Fruit fly (Drosophila melanogaster) whole organism, prepupa: ENCODE data around the gene Sfxn1-3.

Source experiments
- CG10631 ChIP-seq: fragments of 200-800 bp; sonication (Bioruptor generic); optimal IDR thresholded peaks from 2 replicates; lab custom pipeline; 2016; ENCODE audit warnings: missing biosample characterization, missing genetic modification characterization
- CG10669 ChIP-seq: fragments of 200-800 bp; sonication (Bioruptor generic); optimal IDR thresholded peaks from 3 replicates; lab custom pipeline; 2018; ENCODE audit warnings: missing biosample characterization, mild to moderate bottlenecking, missing genetic modification characterization, moderate library complexity
- CG11902 ChIP-seq: fragments of 200-800 bp; sonication (Bioruptor generic); optimal IDR thresholded peaks from 3 replicates; lab custom pipeline; 2016; ENCODE audit warnings: missing biosample characterization, missing genetic modification characterization
- CG15336 ChIP-seq: fragments of 200-800 bp; sonication (Bioruptor generic); IDR thresholded peaks from 2 replicates; pipeline ENCODE4 v1.3.6; 2022; ENCODE audit warnings: missing biosample characterization, missing genetic modification characterization
- CG16779 ChIP-seq: fragments of 200-800 bp; sonication (Bioruptor generic); optimal IDR thresholded peaks from 3 replicates; lab custom pipeline; 2017; ENCODE audit warnings: missing biosample characterization, mild to moderate bottlenecking, missing genetic modification characterization
- CG31627 ChIP-seq: fragments of 200-800 bp; sonication (Bioruptor generic); optimal IDR thresholded peaks from 3 replicates; lab custom pipeline; 2016; ENCODE audit warnings: missing biosample characterization, missing genetic modification characterization
- CG3919 ChIP-seq: fragments of 200-800 bp; sonication (Bioruptor generic); optimal IDR thresholded peaks from 3 replicates; lab custom pipeline; 2016; ENCODE audit warnings: missing biosample characterization, missing genetic modification characterization
- CG6792 ChIP-seq: fragments of 200-800 bp; sonication (Bioruptor generic); optimal IDR thresholded peaks from 3 replicates; lab custom pipeline; 2016; ENCODE audit warnings: missing biosample characterization, missing genetic modification characterization
- CG6808 ChIP-seq: fragments of 200-800 bp; sonication (Bioruptor generic); optimal IDR thresholded peaks from 3 replicates; lab custom pipeline; 2017; ENCODE audit warnings: missing biosample characterization, missing genetic modification characterization, mild to moderate bottlenecking, moderate library complexity, missing genetic modification reagents
- CG6854 ChIP-seq: fragments of 200-800 bp; sonication (Bioruptor generic); optimal IDR thresholded peaks from 2 replicates; lab custom pipeline; 2017; ENCODE audit warnings: missing biosample characterization, mild to moderate bottlenecking, missing genetic modification characterization
- CG7368 ChIP-seq: fragments of 200-800 bp; sonication (Bioruptor generic); optimal IDR thresholded peaks from 3 replicates; lab custom pipeline; 2016; ENCODE audit warnings: missing biosample characterization, missing genetic modification characterization
- CG8119 ChIP-seq: fragments of 200-800 bp; sonication (Bioruptor generic); IDR thresholded peaks from 3 replicates; pipeline ENCODE4 v1.3.6; 2022; ENCODE audit warnings: missing biosample characterization, missing genetic modification characterization
- Eip75B ChIP-seq: fragments of 200-800 bp; sonication (Bioruptor generic); optimal IDR thresholded peaks from 3 replicates; lab custom pipeline; 2016; ENCODE audit warnings: missing biosample characterization, missing genetic modification characterization
- Eip78C ChIP-seq: fragments of 200-800 bp; sonication (Bioruptor generic); peaks from one replicate; lab custom pipeline; 2016; ENCODE audit warnings: missing biosample characterization, missing genetic modification characterization
- Ets96B ChIP-seq: fragments of 200-800 bp; optimal IDR thresholded peaks from 2 replicates; lab custom pipeline; 2019; ENCODE audit warnings: missing biosample characterization, mild to moderate bottlenecking, missing genetic modification characterization, moderate library complexity
- Hr39 ChIP-seq: fragments of 200-800 bp; sonication (Bioruptor generic); optimal IDR thresholded peaks from 2 replicates; lab custom pipeline; 2016; ENCODE audit warnings: missing biosample characterization, missing genetic modification characterization
- Met ChIP-seq: fragments of 200-800 bp; sonication (Bioruptor generic); optimal IDR thresholded peaks from 3 replicates; lab custom pipeline; 2016; ENCODE audit warnings: missing biosample characterization, missing genetic modification characterization
- OdsH ChIP-seq: fragments of 200-800 bp; sonication (Bioruptor generic); optimal IDR thresholded peaks from 3 replicates; lab custom pipeline; 2016; ENCODE audit warnings: missing biosample characterization, missing genetic modification characterization
- Smox ChIP-seq: fragments of 200-800 bp; sonication (Bioruptor generic); optimal IDR thresholded peaks from 3 replicates; lab custom pipeline; 2016; ENCODE audit warnings: missing biosample characterization, missing genetic modification characterization
- Sox15 ChIP-seq: fragments of 200-800 bp; sonication (Bioruptor generic); optimal IDR thresholded peaks from 3 replicates; lab custom pipeline; 2016; ENCODE audit warnings: missing biosample characterization, missing genetic modification characterization
- acj6 ChIP-seq: fragments of 200-800 bp; sonication (Bioruptor generic); optimal IDR thresholded peaks from 3 replicates; lab custom pipeline; 2016; ENCODE audit warnings: missing biosample characterization, missing genetic modification characterization
- dac ChIP-seq: fragments of 200-800 bp; sonication (Bioruptor generic); optimal IDR thresholded peaks from 2 replicates; lab custom pipeline; 2017; ENCODE audit warnings: missing biosample characterization, mild to moderate bottlenecking, missing genetic modification characterization
- dsx ChIP-seq: fragments of 200-800 bp; optimal IDR thresholded peaks from 3 replicates; lab custom pipeline; 2019; ENCODE audit warnings: missing biosample characterization, mild to moderate bottlenecking, missing genetic modification characterization, moderate library complexity; ENCODE audit not compliant: poor library complexity, severe bottlenecking
- eg ChIP-seq: fragments of 200-800 bp; sonication (Bioruptor generic); IDR thresholded peaks from 3 replicates; pipeline ENCODE4 v1.3.6; 2022; ENCODE audit warnings: missing biosample characterization, missing genetic modification characterization
- esn ChIP-seq: fragments of 200-800 bp; sonication (Bioruptor generic); optimal IDR thresholded peaks from 2 replicates; lab custom pipeline; 2016; ENCODE audit warnings: missing biosample characterization, mild to moderate bottlenecking, missing genetic modification characterization, moderate library complexity
- fd59A ChIP-seq: fragments of 200-800 bp; sonication (Bioruptor generic); optimal IDR thresholded peaks from 2 replicates; lab custom pipeline; 2017; ENCODE audit warnings: missing biosample characterization, mild to moderate bottlenecking, missing genetic modification characterization, missing genetic modification reagents
- fkh ChIP-seq: fragments of 200-800 bp; sonication (Bioruptor generic); optimal IDR thresholded peaks from 3 replicates; lab custom pipeline; 2017; ENCODE audit warnings: missing biosample characterization, mild to moderate bottlenecking, missing genetic modification characterization, moderate library complexity
- lz ChIP-seq: fragments of 200-800 bp; sonication (Bioruptor generic); optimal IDR thresholded peaks from 3 replicates; lab custom pipeline; 2016; ENCODE audit warnings: missing biosample characterization, missing genetic modification characterization
- net ChIP-seq: fragments of 200-800 bp; sonication (Bioruptor generic); optimal IDR thresholded peaks from 3 replicates; lab custom pipeline; 2016; ENCODE audit warnings: missing biosample characterization, missing genetic modification characterization
- salr ChIP-seq, 2 experiments: fragments of 200-800 bp; sonication (Bioruptor generic); optimal IDR thresholded peaks; 3 replicates each; lab custom pipeline; 2016 to 2018; ENCODE audit warnings: missing biosample characterization in 2 of 2, missing genetic modification characterization in 2 of 2, mild to moderate bottlenecking in 1 of 2
- spab ChIP-seq: fragments of 200-800 bp; sonication (Bioruptor generic); optimal IDR thresholded peaks from 2 replicates; lab custom pipeline; 2017; ENCODE audit warnings: missing biosample characterization, mild to moderate bottlenecking, missing genetic modification characterization, missing genetic modification reagents
- ss ChIP-seq, 2 experiments: fragments of 200-800 bp; sonication (Bioruptor generic); optimal IDR thresholded peaks; 2 replicates in 1 of 2; 3 replicates in 1 of 2; lab custom pipeline; 2017 to 2018; ENCODE audit warnings: mild to moderate bottlenecking in 2 of 2, missing biosample characterization in 2 of 2, missing genetic modification characterization in 2 of 2, moderate library complexity in 1 of 2
- svp ChIP-seq: fragments of 200-800 bp; sonication (Bioruptor generic); peaks from one replicate; lab custom pipeline; 2016; ENCODE audit warnings: missing biosample characterization, missing genetic modification characterization
- vri ChIP-seq: fragments of 200-800 bp; sonication (Bioruptor generic); optimal IDR thresholded peaks from 3 replicates; lab custom pipeline; 2016; ENCODE audit warnings: missing biosample characterization, mild to moderate bottlenecking, missing genetic modification characterization

Sfxn1-3 gene

DNA sequence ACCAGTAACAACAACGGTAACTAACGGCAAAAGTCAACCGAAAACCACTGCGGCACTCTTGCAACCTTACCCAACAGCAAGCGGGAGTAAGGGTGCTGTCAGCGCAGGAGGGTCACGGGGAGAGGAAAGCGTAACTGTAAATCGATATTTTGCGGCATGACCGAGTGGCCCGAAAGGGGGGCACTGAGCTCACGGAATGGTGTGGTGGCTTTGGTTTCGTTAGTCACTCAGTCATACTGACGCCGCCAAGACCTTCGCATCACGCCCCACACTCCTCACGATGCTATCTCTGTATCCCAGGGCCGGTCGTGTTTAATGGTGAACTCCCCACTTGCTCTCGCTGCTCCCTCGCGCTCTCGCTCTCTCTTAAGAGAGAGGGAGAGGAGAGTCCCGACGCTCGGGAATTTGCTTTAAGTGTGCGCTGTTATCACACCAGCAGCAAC is 17.7 kb upstream of the Sfxn1-3 start (continued):
- no peak for TF ChIP-seq fd59A
- peak; percentile 89 for TF ChIP-seq svp
- TF ChIP-seq acj6, result no peak
- no peak for TF ChIP-seq CG10669 (GFP tag; lab: Kevin White, UChicago)
- TF ChIP-seq CG16779 (tag; lab: Kevin White, UChicago), result no peak
- no peak for TF ChIP-seq Met
- peak; percentile 33; the same call in 1 of the 3 replicates for TF ChIP-seq CG8119
- TF ChIP-seq CG3919 (GFP tag; lab: Kevin White, UChicago), result peak; percentile 14
- no peak for TF ChIP-seq spab (GFP tag; lab: Kevin White, UChicago)
- peak in 1 of 2 experiments; percentile 24 for TF ChIP-seq ss (GFP tag; optimal IDR thresholded peaks at IDR 0.05; lab: Kevin White, UChicago)
- TF ChIP-seq Eip75B (GFP tag; lab: Kevin White, UChicago), result peak; percentile 45
- TF ChIP-seq Ets96B (tag; lab: Kevin White, UChicago), result no peak
- TF ChIP-seq Eip78C (GFP tag; lab: Kevin White, UChicago), result peak; percentile 73
- no peak for TF ChIP-seq Hr39 (GFP tag; lab: Kevin White, UChicago)
- peak; percentile 21 for TF ChIP-seq esn (GFP tag; lab: Kevin White, UChicago)
- no peak for TF ChIP-seq CG31627 (GFP tag; lab: Kevin White, UChicago)
- TF ChIP-seq CG10631, result no peak
- no peak for TF ChIP-seq dac (GFP tag; lab: Kevin White, UChicago)
- TF ChIP-seq lz (GFP tag; lab: Kevin White, UChicago), result peak; percentile 11

DNA sequence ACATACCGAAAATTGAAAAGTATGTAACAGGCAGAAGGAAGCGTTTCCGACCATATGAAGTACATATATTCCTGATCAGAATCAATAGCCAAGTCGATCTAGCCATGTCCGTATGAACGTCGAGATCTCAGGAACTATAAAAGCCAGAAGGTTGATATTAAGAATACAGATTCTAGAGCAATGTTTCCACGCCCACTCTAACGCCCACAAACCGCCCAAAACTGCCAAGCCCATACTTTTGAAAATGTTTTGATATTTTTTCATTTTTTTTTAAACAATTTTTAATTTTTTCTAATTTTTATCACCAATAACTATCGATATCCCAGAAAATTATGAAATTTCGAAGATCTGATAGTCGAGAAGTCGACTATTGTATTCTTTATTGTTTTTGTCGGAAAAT is 16.4 kb upstream of the Sfxn1-3 start:
- no peak for TF ChIP-seq CG6854 (GFP tag; lab: Kevin White, UChicago)
- TF ChIP-seq Sox15, result no peak
- TF ChIP-seq CG15336 (GFP tag; lab: Robert Waterston, UW), result no peak
- no peak for TF ChIP-seq net
- no peak for TF ChIP-seq CG10669 (GFP tag; lab: Kevin White, UChicago)
- no peak for TF ChIP-seq salr (GFP tag; optimal IDR thresholded peaks at IDR 0.05; lab: Kevin White, UChicago)
- TF ChIP-seq eg (GFP tag; lab: Robert Waterston, UW), result no peak
- no peak for TF ChIP-seq CG11902 (GFP tag; lab: Kevin White, UChicago)
- TF ChIP-seq Ets96B (tag; lab: Kevin White, UChicago), result no peak
- TF ChIP-seq CG6808 (GFP tag; lab: Kevin White, UChicago), result no peak
- TF ChIP-seq esn (GFP tag; lab: Kevin White, UChicago), result no peak
- no peak for TF ChIP-seq CG6792 (GFP tag; lab: Kevin White, UChicago)
- TF ChIP-seq Hr39 (GFP tag; lab: Kevin White, UChicago), result no peak
- no peak for TF ChIP-seq dac (GFP tag; lab: Kevin White, UChicago)
- no peak for TF ChIP-seq dsx (GFP tag; lab: Kevin White, UChicago)

DNA sequence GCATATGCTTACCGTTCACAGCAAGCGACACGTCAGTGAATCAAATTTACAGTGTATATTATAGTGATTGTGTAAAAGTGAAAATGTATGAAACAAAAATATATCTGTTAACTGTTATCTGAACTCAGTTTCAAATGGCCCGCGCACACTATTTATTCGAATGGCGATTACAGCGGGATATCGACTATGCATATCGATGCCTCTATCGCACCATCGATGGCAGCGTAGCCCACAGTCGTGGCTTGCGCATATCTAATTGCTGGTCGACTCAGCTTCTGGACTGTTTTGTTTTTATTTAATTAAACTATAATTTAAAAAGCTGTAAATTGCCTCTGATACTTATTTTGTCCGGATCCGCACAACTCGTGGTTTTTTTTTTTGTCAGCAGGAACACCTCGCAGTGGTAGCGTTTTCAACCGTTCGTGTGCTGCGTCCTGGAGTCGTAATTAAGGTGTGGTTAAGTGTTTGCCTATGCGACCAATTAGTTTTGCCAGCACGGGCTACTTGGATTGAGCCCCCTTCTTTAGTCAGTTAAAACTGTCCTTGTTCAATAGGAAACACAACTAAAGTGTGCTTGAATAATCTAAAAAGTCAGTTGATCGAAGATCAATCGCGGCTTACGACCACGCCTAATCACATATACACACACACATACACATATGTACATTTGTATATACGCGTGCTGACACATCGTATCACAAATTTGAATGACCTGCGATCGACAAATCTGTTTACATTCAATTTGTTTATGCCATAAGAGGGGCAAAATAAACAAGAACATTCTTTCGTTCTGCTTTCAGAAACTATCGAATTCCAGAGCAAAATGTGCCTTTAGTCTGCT is 2.9 kb downstream of the Sfxn1-3 start, which contains the start of gene Cont:
TSS of gene Cont (plus strand) at position 228 of the 841 bp plus-strand sequence.
- TF ChIP-seq vri (GFP tag; lab: Kevin White, UChicago) (peak; percentile 15), svp (peak; percentile 51), fkh (GFP tag; lab: Kevin White, UChicago) (peak; percentile 38), Eip78C (GFP tag; lab: Kevin White, UChicago) (peak; percentile 50), fd59A (no peak), CG15336 (GFP tag; lab: Robert Waterston, UW) (0 out of 2 replicates have a peak, but pooled peaks have one; percentile 25), CG16779 (tag; lab: Kevin White, UChicago) (no peak), esn (GFP tag; lab: Kevin White, UChicago) (peak; percentile 29)

DNA sequence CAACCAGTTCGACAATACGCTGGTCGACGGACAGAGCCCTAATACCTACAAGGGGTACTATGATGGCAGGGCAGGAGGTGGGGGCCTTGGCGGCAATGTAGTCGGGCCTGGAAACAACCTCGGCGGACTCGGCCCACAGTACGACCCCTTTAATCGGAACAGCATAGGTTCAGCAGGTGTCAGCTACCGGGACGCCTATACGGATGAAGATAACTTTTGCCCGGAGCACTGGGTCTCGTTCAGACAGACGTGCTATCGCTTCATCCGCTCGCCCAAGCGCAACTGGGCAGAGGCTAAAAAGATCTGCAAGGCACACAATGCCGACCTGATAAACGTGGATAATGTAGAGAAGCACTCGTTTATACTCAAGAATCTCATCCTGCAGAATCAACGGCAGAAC is 3.8 kb downstream of the Sfxn1-3 start:
- TF ChIP-seq svp (peak; percentile 91), Smox (no peak), OdsH (GFP tag; lab: Kevin White, UChicago) (no peak), CG7368 (GFP tag; lab: Kevin White, UChicago) (no peak), CG10669 (GFP tag; lab: Kevin White, UChicago) (no peak)
